Worm (Caenorhabditis elegans): ENCODE data around the gene srh-37.

- no peak for TF ChIP-seq egl-27 (tag; optimal IDR thresholded peaks at IDR 0.05)
- no peak for TF ChIP-seq ztf-4 (tag; optimal IDR thresholded peaks at IDR 0.05)
- TF ChIP-seq hlh-4 (tag; optimal IDR thresholded peaks at IDR 0.05) = no peak
- no peak for TF ChIP-seq irx-1 (tag; optimal IDR thresholded peaks at IDR 0.05)
- TF ChIP-seq nhr-11 (tag; optimal IDR thresholded peaks at IDR 0.05) = no peak
- no peak for TF ChIP-seq unc-62 (GFP tag; optimal IDR thresholded peaks at IDR 0.05)
- TF ChIP-seq nhr-76 (tag; optimal IDR thresholded peaks at IDR 0.05) = no peak
- TF ChIP-seq pqm-1 (tag; optimal IDR thresholded peaks at IDR 0.05) = no peak
- TF ChIP-seq aly-2 (tag; optimal IDR thresholded peaks at IDR 0.05) = no peak
- no peak for TF ChIP-seq lsy-2 (tag; optimal IDR thresholded peaks at IDR 0.05)
Measured at ce11 chrV:465355-465754, 47.0 kb downstream of the srh-37 start.

Measured in whole organism, L1 larva.